Worm (Caenorhabditis elegans) whole organism, L4/young adult: ENCODE results near the gene C05C12.6.

Experiments used
- dao-5 ChIP-seq: sonication (generic microtip); optimal IDR thresholded peaks from 2 replicates; lab custom pipeline; 2016; ENCODE audit warnings: missing genotype, missing genetic modification characterization, moderate library complexity, missing compliant biosample characterization
- him-1 ChIP-seq: sonication (generic microtip); optimal IDR thresholded peaks from 2 replicates; lab custom pipeline; 2016; ENCODE audit warnings: missing genotype, missing genetic modification reagents, missing genetic modification characterization, missing compliant biosample characterization

DNA sequence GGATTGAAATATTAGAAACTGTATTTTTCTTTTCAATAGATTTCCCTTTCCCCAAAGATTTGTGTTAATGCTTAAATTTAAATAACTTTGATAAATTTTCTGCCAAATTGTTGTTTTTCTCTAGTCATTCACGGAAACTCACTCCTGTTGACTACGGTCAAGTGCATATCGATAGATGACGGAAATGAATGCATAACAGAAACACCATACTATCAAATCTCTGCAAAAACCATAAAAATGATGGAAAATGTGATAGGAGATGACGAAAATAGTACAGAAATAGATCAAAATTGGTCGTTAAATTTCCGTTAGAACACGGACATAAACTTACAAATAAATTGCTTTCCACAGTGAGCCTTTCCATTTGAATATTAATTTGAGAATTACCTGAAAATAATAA is 12.3 kb downstream of the C05C12.6 start:
- TF ChIP-seq him-1 (tag; lab: Kevin White, UChicago) (no peak), dao-5 (tag; lab: Kevin White, UChicago) (no peak)
